Worm (Caenorhabditis elegans): ENCODE data around the gene Y70G10A.4.

Y70G10A.4 gene

DNA sequence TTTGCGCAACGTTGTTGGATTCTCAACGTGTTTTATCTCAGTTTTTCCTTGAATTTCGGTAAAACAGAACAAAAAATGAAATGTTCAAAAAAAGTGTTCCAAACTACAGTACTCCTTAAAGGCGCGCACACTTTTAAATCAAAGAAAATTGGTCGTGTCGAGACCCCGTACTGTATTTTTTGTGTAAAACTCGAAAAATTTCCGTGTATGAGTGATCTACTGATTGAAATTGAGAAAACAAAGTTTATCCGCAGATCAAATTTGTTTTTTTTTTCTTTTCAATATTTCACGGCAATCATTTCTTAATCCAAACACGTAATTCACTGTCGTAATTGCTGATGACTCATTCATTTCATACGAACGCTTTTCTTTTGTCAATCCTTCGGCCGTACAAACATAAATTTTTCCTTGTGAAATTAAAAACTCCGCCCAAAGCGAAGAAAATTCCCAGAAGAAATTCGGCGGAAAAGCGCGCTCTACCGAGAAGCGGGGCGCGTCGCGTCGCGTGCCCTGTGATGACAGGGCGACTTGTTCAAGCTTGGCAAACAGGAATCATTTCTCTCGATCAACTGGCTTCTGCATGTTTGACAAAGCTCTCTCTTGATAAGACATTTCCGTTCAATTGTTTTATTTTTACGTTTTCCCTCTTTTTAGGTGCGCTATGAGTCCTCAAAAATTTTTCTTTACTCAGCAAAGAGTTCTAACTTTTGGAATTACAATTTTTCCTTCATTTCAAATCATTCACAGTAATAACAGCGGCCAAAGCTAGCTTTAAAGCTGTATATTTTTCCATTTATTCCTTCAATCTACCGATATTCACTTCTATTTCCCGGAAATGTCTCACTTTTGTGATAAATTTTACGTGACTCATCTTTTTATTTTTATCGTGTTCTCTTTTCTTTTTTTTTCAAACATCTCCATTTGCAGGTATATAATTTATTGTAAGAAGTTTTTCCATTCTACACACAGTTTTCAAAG, 18.8 kb upstream of the Y70G10A.4 start, which contains the start of gene chc-1:
Gene chc-1, plus strand, starts transcription at position 928 of the 978 bp plus-strand sequence.
- TF ChIP-seq W03F9.2 (tag; optimal IDR thresholded peaks at IDR 0.05): no peak
- no peak for TF ChIP-seq him-1 (tag; optimal IDR thresholded peaks at IDR 0.05)
- no peak for TF ChIP-seq dao-5 (tag; optimal IDR thresholded peaks at IDR 0.05)

DNA sequence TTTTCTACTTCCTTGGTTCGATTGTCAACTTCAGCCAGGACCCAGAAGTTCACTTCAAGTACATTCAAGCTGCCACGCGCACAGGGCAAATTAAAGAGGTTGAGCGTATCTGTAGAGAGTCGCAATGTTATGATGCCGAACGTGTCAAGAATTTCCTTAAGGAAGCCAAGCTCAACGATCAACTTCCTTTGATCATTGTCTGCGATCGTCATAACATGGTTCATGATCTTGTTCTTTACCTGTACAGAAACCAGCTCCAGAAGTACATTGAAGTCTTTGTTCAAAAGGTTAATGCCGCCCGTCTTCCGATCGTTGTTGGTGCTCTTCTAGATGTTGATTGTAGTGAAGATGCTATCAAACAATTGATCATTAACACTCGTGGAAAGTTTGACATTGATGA, 15.6 kb upstream of the Y70G10A.4 start:
- TF ChIP-seq dao-5 (tag; optimal IDR thresholded peaks at IDR 0.05) (no peak), him-1 (tag; optimal IDR thresholded peaks at IDR 0.05) (no peak), W03F9.2 (tag; optimal IDR thresholded peaks at IDR 0.05) (no peak)

ce11 chrIII:10209703-10210102, 12.3 kb upstream of the Y70G10A.4 start, which contains the start of gene T20G5.9:
Gene T20G5.9, plus strand, starts transcription at chrIII:10209840.
- no peak for TF ChIP-seq dao-5 (tag; optimal IDR thresholded peaks at IDR 0.05)
- no peak for TF ChIP-seq W03F9.2 (tag; optimal IDR thresholded peaks at IDR 0.05)
- TF ChIP-seq him-1 (tag; optimal IDR thresholded peaks at IDR 0.05): no peak

- TF ChIP-seq W03F9.2 (tag; optimal IDR thresholded peaks at IDR 0.05): no peak
- no peak for TF ChIP-seq him-1 (tag; optimal IDR thresholded peaks at IDR 0.05)
- no peak for TF ChIP-seq dao-5 (tag; optimal IDR thresholded peaks at IDR 0.05)
These were observed 10.0 kb upstream of the Y70G10A.4 start, which contains the start of the genes blos-1 and best-18 for ce11 chrIII:10211889-10212494. Gene blos-1, minus strand, starts transcription at chrIII:10211946. Gene best-18, plus strand, starts transcription at chrIII:10212396.

DNA sequence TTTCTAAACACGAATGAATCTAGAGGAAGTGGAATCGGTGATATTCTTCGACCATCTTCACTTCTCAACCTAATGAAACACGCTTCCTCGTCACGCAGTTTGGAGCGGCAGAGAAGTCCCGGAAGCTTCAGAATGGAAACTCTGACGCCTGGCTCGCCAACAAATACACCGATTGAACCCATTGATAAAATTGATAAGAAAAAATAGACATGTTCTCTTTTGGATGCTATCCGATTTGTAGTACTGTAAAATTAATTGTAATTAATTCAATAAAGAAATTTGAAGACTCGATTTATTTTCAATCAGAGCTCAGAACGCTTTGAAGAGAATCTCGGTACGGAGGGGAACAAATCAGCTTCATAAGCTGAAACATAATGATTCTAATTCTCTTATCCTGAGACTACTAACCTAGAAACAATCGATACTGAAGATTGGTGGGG, 7.4 kb upstream of the Y70G10A.4 start:
- TF ChIP-seq W03F9.2 (tag; optimal IDR thresholded peaks at IDR 0.05) (no peak), dao-5 (tag; optimal IDR thresholded peaks at IDR 0.05) (peak; percentile 58)

ce11 chrIII:10215882-10216281, 6.1 kb upstream of the Y70G10A.4 start:
- no peak for TF ChIP-seq him-1 (tag; optimal IDR thresholded peaks at IDR 0.05)
- TF ChIP-seq dao-5 (tag; optimal IDR thresholded peaks at IDR 0.05): no peak
- TF ChIP-seq W03F9.2 (tag; optimal IDR thresholded peaks at IDR 0.05): no peak

- peak; percentile 57 for TF ChIP-seq W03F9.2 (tag; optimal IDR thresholded peaks at IDR 0.05)
- no peak for TF ChIP-seq him-1 (tag; optimal IDR thresholded peaks at IDR 0.05)
- no peak for TF ChIP-seq dao-5 (tag; optimal IDR thresholded peaks at IDR 0.05)
These were observed 5.2 kb upstream of the Y70G10A.4 start, which contains the start of gene cts-1 for ce11 chrIII:10216585-10217278. Gene cts-1, minus strand, starts transcription at chrIII:10216635.

DNA sequence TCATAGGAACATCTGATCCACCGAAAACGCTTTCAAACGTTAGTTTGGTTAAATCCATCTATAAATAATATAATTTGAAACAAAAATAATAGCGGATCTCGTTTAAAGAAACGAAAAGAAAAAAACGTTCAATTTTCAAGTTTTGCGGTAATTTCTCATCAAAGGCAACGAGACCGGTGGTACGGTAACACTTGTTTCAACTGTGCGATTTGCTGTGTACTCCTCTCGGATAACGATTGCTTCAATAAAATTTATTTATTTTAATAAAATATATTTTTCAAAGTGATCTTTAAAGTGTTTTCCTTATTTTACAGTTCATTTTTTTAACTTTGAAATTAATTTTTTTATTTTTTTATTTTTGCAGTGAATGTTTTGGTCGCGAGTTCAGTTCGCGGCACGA, 3.4 kb upstream of the Y70G10A.4 start, which contains the start of the genes rde-4 and cox-14:
Gene rde-4, minus strand, starts transcription at position 60 of the 400 bp plus-strand sequence.
Gene cox-14, plus strand, starts transcription at position 356 of the 400 bp plus-strand sequence.
- TF ChIP-seq W03F9.2 (tag; optimal IDR thresholded peaks at IDR 0.05): peak; percentile 82
- no peak for TF ChIP-seq him-1 (tag; optimal IDR thresholded peaks at IDR 0.05)

DNA sequence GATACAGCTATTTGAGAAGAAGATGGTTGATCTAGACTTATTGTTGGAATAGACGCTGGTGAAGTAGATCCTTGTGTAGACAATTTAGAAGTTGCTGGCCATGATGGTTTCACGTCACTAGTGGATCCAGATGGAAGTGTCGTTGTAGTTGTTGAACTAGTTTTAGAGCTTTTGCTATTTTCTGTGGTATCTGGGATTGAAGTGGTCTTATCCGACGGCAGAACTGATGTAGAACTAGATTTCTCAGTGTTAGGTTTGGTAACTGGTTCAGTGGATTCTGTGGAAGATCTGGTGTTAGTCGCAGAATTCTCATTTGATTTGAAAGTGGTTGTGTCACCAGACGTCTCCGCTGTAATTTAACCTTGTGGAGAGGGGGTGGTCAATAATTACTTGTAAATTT, 9.7 kb downstream of the Y70G10A.4 start:
- TF ChIP-seq dao-5 (tag; optimal IDR thresholded peaks at IDR 0.05) (no peak), him-1 (tag; optimal IDR thresholded peaks at IDR 0.05) (no peak), W03F9.2 (tag; optimal IDR thresholded peaks at IDR 0.05) (no peak)

- TF ChIP-seq him-1 (tag; optimal IDR thresholded peaks at IDR 0.05) (no peak), W03F9.2 (tag; optimal IDR thresholded peaks at IDR 0.05) (no peak), dao-5 (tag; optimal IDR thresholded peaks at IDR 0.05) (no peak)
These were observed 12.0 kb downstream of the Y70G10A.4 start, which contains the start of gene paml-1 for ce11 chrIII:10233979-10234378. Gene paml-1, minus strand, starts transcription at chrIII:10234079.

- no peak for TF ChIP-seq dao-5 (tag; optimal IDR thresholded peaks at IDR 0.05)
- no peak for TF ChIP-seq W03F9.2 (tag; optimal IDR thresholded peaks at IDR 0.05)
- no peak for TF ChIP-seq him-1 (tag; optimal IDR thresholded peaks at IDR 0.05)
These were observed 14.4 kb downstream of the Y70G10A.4 start for ce11 chrIII:10236291-10236871.

DNA sequence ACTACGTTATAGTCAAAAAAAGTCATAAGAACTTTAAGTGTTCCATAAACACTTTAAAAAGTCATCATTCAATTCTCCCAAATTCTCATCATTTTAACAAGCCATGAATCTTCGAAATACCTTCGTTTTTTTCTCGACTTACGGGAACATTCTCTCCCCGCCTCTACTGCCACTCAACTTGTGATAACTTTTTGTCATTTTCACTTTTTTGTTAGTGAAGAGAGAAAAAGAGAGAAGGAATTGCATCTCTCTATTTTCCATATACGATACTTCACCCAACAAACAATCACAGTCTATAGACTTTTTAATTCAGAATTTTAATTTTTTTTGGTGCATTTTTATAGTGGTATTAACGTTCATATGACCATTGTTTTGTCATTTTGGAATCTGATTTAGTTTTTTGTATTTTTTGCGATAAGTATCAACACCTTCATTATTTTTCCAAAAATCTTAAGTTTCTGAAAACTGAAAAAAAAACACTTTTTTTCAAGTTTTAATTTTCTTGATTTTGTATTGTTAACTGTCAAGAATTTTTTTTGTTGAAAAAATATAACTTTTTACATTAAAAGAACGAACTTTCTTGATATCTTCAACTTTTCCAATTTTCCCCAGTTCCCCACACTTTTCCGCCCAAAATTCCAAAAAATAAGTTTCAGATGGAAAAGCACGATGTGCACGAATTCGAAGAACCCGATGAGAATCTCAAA, 16.6 kb downstream of the Y70G10A.4 start, which contains the start of gene Y70G10A.3:
Gene Y70G10A.3, plus strand, starts transcription at position 657 of the 707 bp plus-strand sequence.
- TF ChIP-seq dao-5 (tag; optimal IDR thresholded peaks at IDR 0.05) (no peak), him-1 (tag; optimal IDR thresholded peaks at IDR 0.05) (no peak), W03F9.2 (tag; optimal IDR thresholded peaks at IDR 0.05) (no peak)

All from whole organism, L4/young adult.